Fruit fly (Drosophila melanogaster) whole organism, adult: Measurements from ENCODE around the gene CG40470.

Source experiments
- CG11617 ChIP-seq: fragments of 200-800 bp; sonication (Bioruptor generic); optimal IDR thresholded peaks from 2 replicates; lab custom pipeline; 2017; ENCODE audit warnings: mild to moderate bottlenecking, missing biosample characterization, missing genetic modification reagents, missing genetic modification characterization
- CG12768 ChIP-seq: fragments of 200-800 bp; sonication (Bioruptor generic); optimal IDR thresholded peaks from 2 replicates; lab custom pipeline; 2017; ENCODE audit warnings: missing biosample characterization, missing genetic modification characterization, mild to moderate bottlenecking, moderate library complexity, missing genetic modification reagents
- CG14711 ChIP-seq: fragments of 200-800 bp; sonication (Bioruptor generic); optimal IDR thresholded peaks from 2 replicates; lab custom pipeline; 2018; ENCODE audit warnings: missing biosample characterization, mild to moderate bottlenecking, missing genetic modification characterization, moderate library complexity
- CG1620 ChIP-seq: fragments of 200-800 bp; sonication (Bioruptor generic); optimal IDR thresholded peaks from 2 replicates; lab custom pipeline; 2016; ENCODE audit warnings: missing biosample characterization, missing genetic modification characterization
- CG33017 ChIP-seq: fragments of 200-800 bp; sonication (Bioruptor generic); optimal IDR thresholded peaks from 2 replicates; lab custom pipeline; 2018; ENCODE audit warnings: missing biosample characterization, mild to moderate bottlenecking, missing genetic modification characterization, moderate library complexity
- CG5204 ChIP-seq: fragments of 200-800 bp; sonication (Bioruptor generic); optimal IDR thresholded peaks from 2 replicates; lab custom pipeline; 2016; ENCODE audit warnings: missing biosample characterization, missing genetic modification characterization
- CG7045 ChIP-seq: fragments of 200-800 bp; sonication (Bioruptor generic); optimal IDR thresholded peaks from 2 replicates; lab custom pipeline; 2017; ENCODE audit warnings: missing biosample characterization, mild to moderate bottlenecking, missing genetic modification characterization
- CG7101 ChIP-seq: fragments of 200-800 bp; sonication (Bioruptor generic); optimal IDR thresholded peaks from 2 replicates; lab custom pipeline; 2018; ENCODE audit warnings: missing biosample characterization, mild to moderate bottlenecking, missing genetic modification characterization, moderate library complexity
- Clk ChIP-seq: fragments of 200-800 bp; sonication (Bioruptor generic); optimal IDR thresholded peaks from 2 replicates; lab custom pipeline; 2017; ENCODE audit warnings: missing biosample characterization, missing genetic modification characterization
- Crg-1 ChIP-seq: fragments of 200-800 bp; sonication (Bioruptor generic); optimal IDR thresholded peaks from 2 replicates; lab custom pipeline; 2016; ENCODE audit warnings: missing biosample characterization, missing genetic modification characterization
- Hr96 ChIP-seq: fragments of 200-800 bp; sonication (Bioruptor generic); optimal IDR thresholded peaks from 2 replicates; lab custom pipeline; 2016; ENCODE audit warnings: missing biosample characterization, missing genetic modification characterization
- Mnt ChIP-seq: fragments of 200-800 bp; sonication (Bioruptor generic); optimal IDR thresholded peaks from 2 replicates; lab custom pipeline; 2016; ENCODE audit warnings: missing biosample characterization, mild to moderate bottlenecking, missing genetic modification characterization
- bab1 ChIP-seq: fragments of 200-800 bp; sonication (Bioruptor generic); optimal IDR thresholded peaks from 3 replicates; lab custom pipeline; 2019; ENCODE audit warnings: missing biosample characterization, mild to moderate bottlenecking, missing genetic modification characterization, moderate library complexity
- cic ChIP-seq: fragments of 200-800 bp; sonication (Bioruptor generic); optimal IDR thresholded peaks from 2 replicates; lab custom pipeline; 2017; ENCODE audit warnings: missing biosample characterization, mild to moderate bottlenecking, missing genetic modification characterization, moderate library complexity
- cnc ChIP-seq, 2 experiments: fragments of >200 bp; optimal IDR thresholded peaks; 2 replicates each; lab custom pipeline; 2017
- ovo ChIP-seq: fragments of 200-800 bp; sonication (Bioruptor generic); optimal IDR thresholded peaks from 2 replicates; lab custom pipeline; 2016; ENCODE audit warnings: missing biosample characterization, missing genetic modification characterization
- pad ChIP-seq: fragments of 200-800 bp; sonication (Bioruptor generic); optimal IDR thresholded peaks from 3 replicates; lab custom pipeline; 2017; ENCODE audit warnings: missing biosample characterization, missing genetic modification characterization, mild to moderate bottlenecking, moderate library complexity, missing genetic modification reagents
- tj ChIP-seq: fragments of 200-800 bp; sonication (Bioruptor generic); optimal IDR thresholded peaks from 3 replicates; lab custom pipeline; 2017; ENCODE audit warnings: missing biosample characterization, mild to moderate bottlenecking, missing genetic modification characterization, moderate library complexity
- toe ChIP-seq: fragments of 200-800 bp; sonication (Bioruptor generic); optimal IDR thresholded peaks from 2 replicates; lab custom pipeline; 2016; ENCODE audit warnings: missing biosample characterization, missing genetic modification characterization

The CG40470 gene

DNA sequence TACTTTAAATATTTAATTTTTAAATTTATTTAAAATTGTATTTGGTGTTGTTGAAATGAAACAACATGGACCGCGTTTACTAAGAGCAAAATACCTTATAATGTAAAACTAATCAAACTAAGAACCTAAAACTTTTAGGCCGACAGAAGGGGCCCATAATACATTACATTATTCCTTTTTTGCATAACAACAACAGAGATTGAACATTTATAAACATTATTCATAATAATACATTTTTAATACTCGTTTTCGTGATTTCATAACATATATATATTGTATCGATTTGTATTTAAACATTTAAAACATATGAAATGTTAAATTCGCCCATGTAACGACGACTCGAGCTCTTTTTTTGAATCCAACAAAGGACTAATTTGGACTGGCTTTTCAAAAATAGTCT lies at the start of gene CG40470:
TSS of gene CG40470 (minus strand) at position 101 of the 400 bp plus-strand sequence.
- TF ChIP-seq tj (GFP tag; lab: Kevin White, UChicago) = no peak
- TF ChIP-seq CG5204 (GFP tag; lab: Kevin White, UChicago) = no peak
- TF ChIP-seq CG7101 (tag; lab: Kevin White, UChicago) = no peak
- TF ChIP-seq Hr96 (GFP tag; lab: Kevin White, UChicago) = no peak
- TF ChIP-seq Mnt (GFP tag; lab: Kevin White, UChicago) = no peak
- TF ChIP-seq Clk = no peak
- no peak for TF ChIP-seq CG33017
- TF ChIP-seq Crg-1 (GFP tag; lab: Kevin White, UChicago) = no peak
- TF ChIP-seq cnc (optimal IDR thresholded peaks at IDR 0.05; lab: Kevin White, UChicago) = no peak
- no peak for TF ChIP-seq cic (GFP tag; lab: Kevin White, UChicago)
- no peak for TF ChIP-seq toe (GFP tag; lab: Kevin White, UChicago)
- TF ChIP-seq CG12768 = no peak
- no peak for TF ChIP-seq CG14711 (tag; lab: Kevin White, UChicago)
- TF ChIP-seq CG1620 (GFP tag; lab: Kevin White, UChicago) = no peak
- TF ChIP-seq ovo (GFP tag; lab: Kevin White, UChicago) = no peak

DNA sequence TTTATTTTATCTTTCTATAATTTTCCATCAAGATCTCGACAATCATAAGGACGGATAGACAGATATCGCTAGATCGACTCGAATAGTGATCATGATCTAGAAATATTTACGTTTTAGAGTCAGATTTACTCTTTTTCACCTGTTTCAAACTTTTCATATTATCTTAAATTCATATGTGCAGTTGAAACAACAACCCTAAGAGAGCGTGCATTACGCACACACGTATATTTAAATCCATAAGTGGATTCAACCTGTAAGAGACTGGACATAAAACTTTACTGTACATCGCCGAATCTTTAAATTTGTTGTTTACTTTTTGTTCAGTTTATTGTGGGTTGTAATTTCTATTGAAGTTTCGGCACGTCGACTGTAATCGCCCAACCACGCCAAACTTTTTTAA lies 43.6 kb upstream of the CG40470 start:
- TF ChIP-seq toe (GFP tag; lab: Kevin White, UChicago) (no peak), CG7101 (tag; lab: Kevin White, UChicago) (no peak), Hr96 (GFP tag; lab: Kevin White, UChicago) (no peak), CG7045 (GFP tag; lab: Kevin White, UChicago) (no peak), CG12768 (no peak), bab1 (GFP tag; lab: Kevin White, UChicago) (no peak), Mnt (GFP tag; lab: Kevin White, UChicago) (no peak), ovo (GFP tag; lab: Kevin White, UChicago) (no peak), CG11617 (GFP tag; lab: Kevin White, UChicago) (no peak), CG33017 (no peak), pad (GFP tag; lab: Kevin White, UChicago) (no peak)

DNA sequence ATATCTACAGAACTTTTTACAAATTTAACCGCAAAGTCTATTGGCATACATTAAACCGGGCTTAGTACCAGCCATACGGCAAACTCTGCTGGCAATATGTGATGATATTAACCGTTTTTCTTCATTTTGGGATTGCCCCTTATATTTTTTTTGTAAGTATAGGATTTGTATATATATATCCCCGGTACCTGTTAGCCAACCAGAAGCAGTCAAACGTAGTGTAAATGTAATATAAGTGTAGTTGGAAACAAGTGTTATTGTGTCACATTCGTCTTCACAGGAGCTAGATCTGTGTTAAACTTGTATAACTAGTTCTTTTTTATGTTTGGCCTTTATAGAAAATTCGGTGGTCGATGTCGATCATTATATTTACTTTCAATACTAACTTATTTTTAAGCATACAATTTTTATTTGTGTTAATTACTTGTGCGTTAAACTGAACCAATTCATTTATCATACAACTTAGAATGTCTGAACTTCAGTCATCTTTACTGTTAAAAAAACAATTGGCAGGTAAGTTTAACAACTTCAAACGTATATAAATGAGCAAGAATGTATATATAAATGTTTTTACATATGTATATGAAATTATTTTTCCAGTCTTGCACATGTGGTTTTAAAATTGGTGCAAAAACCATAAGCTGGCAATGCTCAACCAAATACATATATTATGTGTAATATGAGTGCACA lies 42.1 kb upstream of the CG40470 start, which contains the start of gene CG40045:
TSS of gene CG40045 (plus strand) at position 305 of the 690 bp plus-strand sequence.
- TF ChIP-seq bab1 (GFP tag; lab: Kevin White, UChicago) (no peak), Hr96 (GFP tag; lab: Kevin White, UChicago) (no peak)
